Worm (Caenorhabditis elegans): ENCODE results near the gene C47E12.2.

Gene C47E12.2

DNA sequence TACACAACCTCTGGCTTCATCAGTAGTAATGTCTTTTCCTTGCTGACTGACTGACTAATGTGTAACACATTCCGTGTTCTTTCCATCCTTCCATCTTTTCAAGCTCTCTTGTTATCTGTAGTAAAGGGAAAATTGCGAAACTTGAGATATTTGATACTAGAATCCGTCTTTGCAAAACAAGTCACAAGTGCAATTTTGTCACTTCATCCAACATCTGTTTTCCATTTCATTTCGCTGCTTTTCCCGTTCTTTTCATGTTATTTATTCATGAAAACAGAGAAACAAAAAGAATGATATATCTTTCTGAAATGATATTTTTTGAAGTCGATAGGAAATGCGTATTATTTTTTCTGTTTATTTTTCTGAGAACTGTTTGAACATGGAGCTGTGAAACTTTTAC, 42.7 kb upstream of the C47E12.2 start (continued):
- no peak for TF ChIP-seq ceh-62 (tag; optimal IDR thresholded peaks at IDR 0.05)
- TF ChIP-seq daf-8 (GFP tag; IDR thresholded peaks at IDR 0.05) = no peak

DNA sequence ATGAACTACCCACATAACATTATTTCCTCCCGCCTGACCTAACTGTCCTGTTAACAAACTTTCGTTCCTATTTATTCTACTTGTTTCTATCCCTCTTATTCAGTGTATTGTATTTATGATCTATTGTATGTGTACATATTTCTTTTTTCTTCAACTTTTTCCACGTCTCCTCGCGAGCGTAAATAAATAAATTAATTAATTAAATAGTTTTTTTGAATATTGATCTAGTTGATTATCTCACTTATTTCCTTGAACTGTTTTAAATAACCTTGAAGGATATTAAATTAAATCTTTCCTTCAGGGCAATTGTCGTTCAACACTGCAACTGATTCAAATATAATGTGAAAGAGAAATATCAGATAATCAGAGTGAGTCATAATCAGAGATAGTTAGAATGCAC, 39.6 kb upstream of the C47E12.2 start, which contains the start of gene frk-1:
Gene frk-1, plus strand, starts transcription at position 301 of the 400 bp plus-strand sequence.
- TF ChIP-seq aha-1 (tag) (peak; percentile 73), hif-1 (tag; optimal IDR thresholded peaks at IDR 0.05) (no peak)

DNA sequence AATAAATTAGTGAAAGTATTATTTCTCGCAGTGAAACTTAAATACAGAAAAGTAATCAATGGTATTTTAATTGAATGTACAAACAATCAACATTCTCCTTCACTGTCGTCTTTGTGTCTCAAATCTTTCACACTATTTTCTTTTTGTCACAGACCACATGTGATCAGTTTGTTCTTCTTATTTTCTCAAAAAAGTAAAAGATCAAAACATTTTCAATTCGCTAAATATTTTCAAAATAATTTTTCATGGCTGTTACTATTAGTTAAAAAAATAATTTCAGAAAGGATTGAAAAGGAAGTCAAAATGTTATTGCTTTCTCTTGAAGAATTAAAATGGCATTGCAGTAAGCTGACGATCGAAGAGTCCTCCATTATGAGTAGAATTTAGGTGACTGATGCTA, 37.5 kb upstream of the C47E12.2 start, which contains the start of gene dhs-31:
Gene dhs-31, minus strand, starts transcription at position 101 of the 400 bp plus-strand sequence.
- TF ChIP-seq hif-1 (tag; optimal IDR thresholded peaks at IDR 0.05) (no peak), nhr-28 (tag; optimal IDR thresholded peaks at IDR 0.05) (no peak), zfp-3 (GFP tag; conservative IDR thresholded peaks at IDR 0.05) (no peak), nhr-6 (tag; optimal IDR thresholded peaks at IDR 0.05) (no peak), rbr-2 (tag; optimal IDR thresholded peaks at IDR 0.05) (no peak), gei-8 (GFP tag; optimal IDR thresholded peaks at IDR 0.05) (no peak), tra-1 (GFP tag; IDR thresholded peaks at IDR 0.05) (no peak), dmd-6 (GFP tag; IDR thresholded peaks at IDR 0.05) (no peak), F44E2.7 (GFP tag; IDR thresholded peaks at IDR 0.05) (no peak), T20F7.1 (GFP tag; optimal IDR thresholded peaks at IDR 0.05) (no peak), nhr-41 (GFP tag; IDR thresholded peaks at IDR 0.05) (no peak), zip-11 (GFP tag; IDR thresholded peaks at IDR 0.05) (no peak), nhr-237 (tag; optimal IDR thresholded peaks at IDR 0.05) (no peak), lsy-2 (tag; optimal IDR thresholded peaks at IDR 0.05) (no peak)

DNA sequence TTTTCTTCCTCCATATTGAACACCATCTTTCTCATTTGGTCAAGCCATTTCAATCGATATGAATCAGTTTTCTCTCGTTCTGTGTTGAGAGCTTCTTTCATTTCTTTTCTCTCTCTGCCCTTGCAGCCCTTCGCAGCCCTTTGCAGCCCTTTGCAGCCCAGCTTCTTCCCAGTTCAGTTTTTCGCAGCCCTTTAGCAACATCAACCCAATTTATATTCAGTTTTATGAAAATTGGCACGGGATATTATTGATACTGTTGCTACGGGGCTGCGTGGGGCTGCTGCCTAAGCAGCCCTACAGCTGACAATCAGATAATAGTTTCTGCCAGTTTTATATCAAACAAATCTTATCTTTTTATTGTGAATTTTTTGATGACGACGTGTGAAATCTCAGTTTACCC, 33.7 kb upstream of the C47E12.2 start, which contains the start of gene F44D12.10:
Gene F44D12.10, minus strand, starts transcription at position 101 of the 400 bp plus-strand sequence.
- TF ChIP-seq attf-4 (tag; optimal IDR thresholded peaks at IDR 0.05) (no peak), mdt-29 (GFP tag; IDR thresholded peaks at IDR 0.05) (no peak), jun-1 (tag; optimal IDR thresholded peaks at IDR 0.05) (no peak), hlh-11 (tag; optimal IDR thresholded peaks at IDR 0.05) (no peak), ztf-11 (tag; optimal IDR thresholded peaks at IDR 0.05) (no peak), ces-1 (GFP tag; optimal IDR thresholded peaks at IDR 0.05) (no peak), nhr-25 (tag; optimal IDR thresholded peaks at IDR 0.05; ENCODE audit: borderline replicate concordance, insufficient read depth) (no peak), daf-19 (GFP tag; conservative IDR thresholded peaks at IDR 0.05) (no peak), zfp-2 (tag; optimal IDR thresholded peaks at IDR 0.05) (no peak), egl-43 (GFP tag; IDR thresholded peaks at IDR 0.05) (no peak), nhr-28 (tag; optimal IDR thresholded peaks at IDR 0.05) (no peak), T20F7.1 (GFP tag; optimal IDR thresholded peaks at IDR 0.05) (no peak), lin-13 (GFP tag; optimal IDR thresholded peaks at IDR 0.05) (no peak), aly-2 (tag; optimal IDR thresholded peaks at IDR 0.05) (no peak), mep-1 (tag; optimal IDR thresholded peaks at IDR 0.05) (no peak), lir-3 (tag; optimal IDR thresholded peaks at IDR 0.05) (no peak), lin-15B (tag; optimal IDR thresholded peaks at IDR 0.05) (no peak)

DNA sequence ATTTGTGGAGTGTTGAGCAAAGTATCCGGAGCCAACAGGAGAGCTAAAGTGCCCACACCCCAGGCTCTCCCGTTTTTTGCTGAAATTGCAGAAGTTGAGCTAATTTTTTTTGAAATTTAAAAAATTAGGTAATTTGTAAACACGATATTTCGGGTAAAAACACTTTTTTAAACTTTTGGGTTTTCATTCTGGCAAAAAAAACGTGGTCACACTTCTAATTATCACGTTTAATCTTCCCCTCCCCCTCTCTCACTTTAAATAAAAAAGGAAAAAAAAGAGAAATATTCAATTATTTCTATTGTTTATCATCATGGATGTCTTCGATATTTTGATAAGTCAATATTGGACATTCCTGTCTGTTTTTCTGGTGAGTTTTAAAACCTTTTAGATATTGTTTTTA, 29.8 kb upstream of the C47E12.2 start, which contains the start of gene F44D12.6:
Gene F44D12.6, plus strand, starts transcription at position 301 of the 400 bp plus-strand sequence.
- TF ChIP-seq F49E8.2 (tag; optimal IDR thresholded peaks at IDR 0.05; ENCODE audit: borderline replicate concordance) (no peak), snpc-4 (tag; optimal IDR thresholded peaks at IDR 0.05) (no peak), dve-1 (tag; optimal IDR thresholded peaks at IDR 0.05; ENCODE audit: insufficient read depth) (no peak), madf-5 (GFP tag; IDR thresholded peaks at IDR 0.05) (no peak), lin-38 (GFP tag; IDR thresholded peaks at IDR 0.05) (no peak), mep-1 (tag; optimal IDR thresholded peaks at IDR 0.05) (no peak), F44E2.7 (GFP tag; IDR thresholded peaks at IDR 0.05) (no peak), ces-1 (GFP tag; optimal IDR thresholded peaks at IDR 0.05) (no peak), hif-1 (tag; optimal IDR thresholded peaks at IDR 0.05) (no peak), daf-16 (GFP tag; optimal IDR thresholded peaks at IDR 0.05) (no peak), daf-16 (tag; optimal IDR thresholded peaks at IDR 0.05) (no peak)
